Worm (Caenorhabditis elegans) whole organism, L1 larva: Measurements from ENCODE around the gene gcy-1.
A peak's percentile ranks its signal among the peaks of the same experiment; 100 is the strongest.

Experiments
- F16B12.6 ChIP-seq: fragments of 150-350 bp; optimal IDR thresholded peaks from 2 replicates; lab custom pipeline; 2014; ENCODE audit warnings: missing biosample characterization, missing genetic modification characterization
- elt-2 ChIP-seq: sonication (generic microtip); optimal IDR thresholded peaks from 2 replicates; lab custom pipeline; 2016; ENCODE audit warnings: missing genetic modification characterization, mild to moderate bottlenecking, inconsistent platforms, missing compliant biosample characterization, missing genetic modification reagents
- grh-1 ChIP-seq: fragments of 200-800 bp; sonication (Bioruptor generic); IDR thresholded peaks from 2 replicates; pipeline ENCODE4 v1.3.6; 2022; ENCODE audit warnings: missing genetic modification reagents, missing genetic modification characterization, missing compliant biosample characterization
- nhr-28 ChIP-seq: fragments of 150-350 bp; optimal IDR thresholded peaks from 2 replicates; lab custom pipeline; 2014; ENCODE audit warnings: missing biosample characterization, missing genetic modification characterization
- snpc-4 ChIP-seq: fragments of 150-350 bp; optimal IDR thresholded peaks from 2 replicates; lab custom pipeline; 2014; ENCODE audit warnings: missing biosample characterization, missing genetic modification characterization
- unc-62 ChIP-seq: fragments of 150-350 bp; optimal IDR thresholded peaks from 2 replicates; lab custom pipeline; 2014; ENCODE audit warnings: missing biosample characterization, missing genetic modification reagents, missing genetic modification characterization

DNA sequence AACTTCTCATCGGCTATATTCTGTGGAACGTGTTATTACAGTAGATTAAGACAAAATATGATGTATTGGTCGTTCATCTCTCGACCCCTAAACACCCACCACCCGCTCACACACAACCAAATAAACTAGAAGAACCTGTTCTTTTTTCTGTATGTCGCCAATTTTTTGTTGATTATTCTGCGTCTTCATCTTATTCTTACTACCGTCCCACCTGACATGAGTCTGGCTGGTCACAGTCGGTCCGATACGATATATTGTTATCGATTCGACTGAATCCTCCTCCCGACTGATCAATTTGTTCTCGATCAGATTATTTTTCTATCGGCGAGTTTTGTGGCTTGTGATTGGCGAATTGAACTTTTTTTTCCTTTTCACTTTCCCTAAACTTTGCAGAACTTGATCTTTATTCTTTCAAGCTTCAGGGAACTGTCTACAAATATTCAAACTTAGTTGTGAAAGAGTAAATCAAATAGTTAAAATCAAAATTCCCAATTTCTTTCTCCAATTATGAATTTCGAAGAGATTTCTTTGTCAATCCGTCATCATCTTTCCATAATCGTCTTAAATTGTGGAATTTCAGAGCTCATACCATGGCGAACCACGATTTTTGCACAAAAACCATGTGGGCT is 38.3 kb upstream of the gcy-1 start, which contains the start of gene F35H8.2:
- TF ChIP-seq grh-1 (GFP tag; lab: Robert Waterston, UW) = peak; percentile 43; the same call in 1 of the 2 replicates
- no peak for TF ChIP-seq unc-62 (GFP tag; lab: Kevin White, UChicago)
- no peak for TF ChIP-seq snpc-4 (tag; lab: Kevin White, UChicago)
- TF ChIP-seq nhr-28 (tag; lab: Kevin White, UChicago) = no peak
- TF ChIP-seq F16B12.6 (tag; lab: Kevin White, UChicago) = no peak
- TF ChIP-seq elt-2 = no peak
